Worm (Caenorhabditis elegans) whole organism, L3 larva: ENCODE data around the gene abcf-3.
A peak's percentile ranks its signal among the peaks of the same experiment; 100 is the strongest.

Experiments
- R02D3.7 ChIP-seq: fragments of 150-350 bp; optimal IDR thresholded peaks from 2 replicates; lab custom pipeline; 2014; ENCODE audit warnings: missing biosample characterization, missing genetic modification characterization
- ZK546.5 ChIP-seq: sonication (generic microtip); optimal IDR thresholded peaks from 2 replicates; lab custom pipeline; 2017; ENCODE audit warnings: missing biosample characterization, missing genetic modification characterization
- aly-2 ChIP-seq: fragments of 150-350 bp; optimal IDR thresholded peaks from 2 replicates; lab custom pipeline; 2014; ENCODE audit warnings: missing biosample characterization, missing genetic modification characterization
- ama-1 ChIP-seq: fragments of 150-350 bp; optimal IDR thresholded peaks from 2 replicates; lab custom pipeline; 2018
- ceh-16 ChIP-seq: sonication (generic microtip); optimal IDR thresholded peaks from 2 replicates; lab custom pipeline; 2017; ENCODE audit warnings: missing biosample characterization, missing genetic modification characterization
- ceh-28 ChIP-seq: fragments of 150-350 bp; optimal IDR thresholded peaks from 2 replicates; lab custom pipeline; 2014; ENCODE audit warnings: missing biosample characterization, missing genetic modification reagents, missing genetic modification characterization
- ceh-82 ChIP-seq: fragments of 150-350 bp; optimal IDR thresholded peaks from 2 replicates; lab custom pipeline; 2014; ENCODE audit warnings: missing biosample characterization, missing genetic modification characterization
- ceh-9 ChIP-seq: sonication (generic microtip); optimal IDR thresholded peaks from 2 replicates; lab custom pipeline; 2018; ENCODE audit warnings: missing biosample characterization, missing genetic modification characterization
- daf-12 ChIP-seq: fragments of 150-350 bp; optimal IDR thresholded peaks from 2 replicates; lab custom pipeline; 2014; ENCODE audit warnings: missing biosample characterization, missing genetic modification reagents, missing genetic modification characterization
- egl-27 ChIP-seq: sonication (generic microtip); optimal IDR thresholded peaks from 4 replicates; lab custom pipeline; 2017; ENCODE audit warnings: missing biosample characterization, missing genetic modification reagents, missing genetic modification characterization
- egl-5 ChIP-seq: fragments of 150-350 bp; optimal IDR thresholded peaks from 2 replicates; lab custom pipeline; 2017; ENCODE audit warnings: missing biosample characterization, missing genetic modification reagents, missing genetic modification characterization, inconsistent platforms
- elt-1 ChIP-seq: fragments of 150-350 bp; optimal IDR thresholded peaks from 2 replicates; lab custom pipeline; 2014; ENCODE audit warnings: missing biosample characterization, missing genetic modification characterization
- elt-2 ChIP-seq: sonication (generic microtip); optimal IDR thresholded peaks from 2 replicates; lab custom pipeline; 2016; ENCODE audit warnings: missing genetic modification reagents, mild to moderate bottlenecking, missing genetic modification characterization, missing compliant biosample characterization
- elt-3 ChIP-seq, 3 experiments: fragments of 150-350 bp in 1 of 3; sonication (generic microtip) in 2 of 3; optimal IDR thresholded peaks; 2 replicates in 2 of 3; 4 replicates in 1 of 3; lab custom pipeline; 2014 to 2017; ENCODE audit warnings: missing biosample characterization in 3 of 3, missing genetic modification characterization in 3 of 3
- eor-1 ChIP-seq, 2 experiments: fragments of 150-350 bp; optimal IDR thresholded peaks; 2 replicates each; lab custom pipeline; 2014 to 2018; ENCODE audit warnings: missing biosample characterization in 2 of 2, missing genetic modification characterization in 2 of 2
- fkh-10 ChIP-seq: sonication (generic microtip); optimal IDR thresholded peaks from 2 replicates; lab custom pipeline; 2017; ENCODE audit warnings: missing biosample characterization, missing genetic modification reagents, missing genetic modification characterization
- fkh-2 ChIP-seq: fragments of 150-350 bp; optimal IDR thresholded peaks from 2 replicates; lab custom pipeline; 2014; ENCODE audit warnings: missing biosample characterization, missing genetic modification reagents, missing genetic modification characterization
- fos-1 ChIP-seq: fragments of 150-350 bp; optimal IDR thresholded peaks from 2 replicates; lab custom pipeline; 2014; ENCODE audit warnings: missing biosample characterization, missing genetic modification characterization
- hmg-11 ChIP-seq: sonication (generic microtip); optimal IDR thresholded peaks from 2 replicates; lab custom pipeline; 2016; ENCODE audit warnings: missing genetic modification characterization, missing compliant biosample characterization
- jun-1 ChIP-seq: fragments of 150-350 bp; optimal IDR thresholded peaks from 2 replicates; lab custom pipeline; 2014; ENCODE audit warnings: missing biosample characterization, missing genetic modification reagents, missing genetic modification characterization
- lin-15B ChIP-seq: fragments of 150-350 bp; optimal IDR thresholded peaks from 2 replicates; lab custom pipeline; 2014; ENCODE audit warnings: missing biosample characterization, missing genetic modification characterization
- lin-39 ChIP-seq: fragments of 150-350 bp; optimal IDR thresholded peaks from 2 replicates; lab custom pipeline; 2018; ENCODE audit warnings: missing biosample characterization, missing genetic modification reagents, missing genetic modification characterization
- lsy-12 ChIP-seq: sonication (generic microtip); optimal IDR thresholded peaks from 2 replicates; lab custom pipeline; 2016; ENCODE audit warnings: mild to moderate bottlenecking, missing genetic modification characterization, missing compliant biosample characterization
- mdl-1 ChIP-seq: fragments of 150-350 bp; optimal IDR thresholded peaks from 2 replicates; lab custom pipeline; 2014; ENCODE audit warnings: missing biosample characterization, missing genetic modification characterization
- mml-1 ChIP-seq: fragments of 150-350 bp; sonication (generic microtip); optimal IDR thresholded peaks from 3 replicates; lab custom pipeline; 2014; ENCODE audit warnings: missing biosample characterization, missing genetic modification characterization
- nfya-1 ChIP-seq: sonication (generic microtip); optimal IDR thresholded peaks from 2 replicates; lab custom pipeline; 2017; ENCODE audit warnings: missing genetic modification characterization, mild to moderate bottlenecking, missing compliant biosample characterization, antibody characterized with exemption, moderate library complexity; ENCODE audit not compliant: insufficient read depth
- nhr-11 ChIP-seq: fragments of 150-350 bp; optimal IDR thresholded peaks from 2 replicates; lab custom pipeline; 2014; ENCODE audit warnings: missing biosample characterization, missing genetic modification characterization
- nhr-12 ChIP-seq: fragments of 150-350 bp; optimal IDR thresholded peaks from 2 replicates; lab custom pipeline; 2014; ENCODE audit warnings: missing biosample characterization, missing genetic modification characterization
- nhr-23 ChIP-seq: fragments of 150-350 bp; optimal IDR thresholded peaks from 2 replicates; lab custom pipeline; 2014; ENCODE audit warnings: missing biosample characterization, missing genetic modification reagents, missing genetic modification characterization
- nhr-237 ChIP-seq: fragments of 150-350 bp; optimal IDR thresholded peaks from 2 replicates; lab custom pipeline; 2014; ENCODE audit warnings: missing biosample characterization, missing genetic modification characterization
- nhr-25 ChIP-seq: sonication (generic microtip); optimal IDR thresholded peaks from 2 replicates; lab custom pipeline; 2017; ENCODE audit warnings: missing biosample characterization, missing genetic modification characterization
- nhr-28 ChIP-seq: fragments of 150-350 bp; optimal IDR thresholded peaks from 2 replicates; lab custom pipeline; 2014; ENCODE audit warnings: missing biosample characterization, missing genetic modification characterization
- nhr-43 ChIP-seq: sonication (generic microtip); optimal IDR thresholded peaks from 2 replicates; lab custom pipeline; 2016; ENCODE audit warnings: mild to moderate bottlenecking, missing genetic modification characterization, missing compliant biosample characterization; ENCODE audit not compliant: poor library complexity, severe bottlenecking
- nhr-67 ChIP-seq: fragments of 150-350 bp; optimal IDR thresholded peaks from 2 replicates; lab custom pipeline; 2014; ENCODE audit warnings: missing biosample characterization, missing genetic modification characterization
- nhr-76 ChIP-seq: fragments of 150-350 bp; sonication (generic microtip); optimal IDR thresholded peaks from 5 replicates; lab custom pipeline; 2014; ENCODE audit warnings: missing biosample characterization, missing genetic modification characterization
- nhr-77 ChIP-seq: fragments of 150-350 bp; optimal IDR thresholded peaks from 2 replicates; lab custom pipeline; 2014; ENCODE audit warnings: missing biosample characterization, missing genetic modification characterization
- pha-4 ChIP-seq: fragments of 150-350 bp; optimal IDR thresholded peaks from 2 replicates; lab custom pipeline; 2014; ENCODE audit warnings: missing biosample characterization, missing genetic modification reagents, missing genetic modification characterization
- pqm-1 ChIP-seq: fragments of 150-350 bp; optimal IDR thresholded peaks from 2 replicates; lab custom pipeline; 2017; ENCODE audit warnings: missing biosample characterization, missing genetic modification characterization, inconsistent platforms
- sea-2 ChIP-seq: fragments of 150-350 bp; sonication (generic microtip); optimal IDR thresholded peaks from 4 replicates; lab custom pipeline; 2014; ENCODE audit warnings: missing biosample characterization, missing genetic modification reagents, missing genetic modification characterization
- skn-1 ChIP-seq: fragments of 150-350 bp; optimal IDR thresholded peaks from 2 replicates; lab custom pipeline; 2014; ENCODE audit warnings: missing biosample characterization, missing genetic modification characterization
- snpc-4 ChIP-seq: fragments of 150-350 bp; optimal IDR thresholded peaks from 2 replicates; lab custom pipeline; 2014; ENCODE audit warnings: missing biosample characterization, missing genetic modification characterization
- tbx-2 ChIP-seq: sonication (generic microtip); optimal IDR thresholded peaks from 2 replicates; lab custom pipeline; 2016; ENCODE audit warnings: mild to moderate bottlenecking, missing genetic modification characterization, missing compliant biosample characterization
- unc-39 ChIP-seq: sonication (generic microtip); optimal IDR thresholded peaks from 4 replicates; lab custom pipeline; 2017; ENCODE audit warnings: missing biosample characterization, missing genetic modification characterization
- unc-62 ChIP-seq: fragments of 150-350 bp; sonication (generic microtip); optimal IDR thresholded peaks from 4 replicates; lab custom pipeline; 2014; ENCODE audit warnings: missing biosample characterization, missing genetic modification reagents, missing genetic modification characterization
- zag-1 ChIP-seq: fragments of 150-350 bp; optimal IDR thresholded peaks from 2 replicates; lab custom pipeline; 2014; ENCODE audit warnings: missing biosample characterization, missing genetic modification characterization
- ztf-11 ChIP-seq: fragments of 150-350 bp; optimal IDR thresholded peaks from 2 replicates; lab custom pipeline; 2014; ENCODE audit warnings: missing biosample characterization, missing genetic modification characterization
- ztf-4 ChIP-seq: fragments of 150-350 bp; optimal IDR thresholded peaks from 2 replicates; lab custom pipeline; 2014; ENCODE audit warnings: missing biosample characterization, missing genetic modification characterization

abcf-3 gene

ce11 chrIII:6157708-6158321, 15.4 kb upstream of the abcf-3 start, which contains the start of gene anmt-2:
Gene anmt-2 (minus strand): TSS chrIII:6157758.
- TF ChIP-seq elt-1 (tag; lab: Kevin White, UChicago): no peak
- TF ChIP-seq snpc-4: no peak
- no peak for TF ChIP-seq aly-2 (tag; lab: Kevin White, UChicago)
- no peak for TF ChIP-seq ceh-16 (tag; lab: Kevin White, UChicago)
- TF ChIP-seq egl-5 (tag; lab: Kevin White, UChicago): peak; percentile 35
- TF ChIP-seq eor-1 (tag; optimal IDR thresholded peaks at IDR 0.05; lab: Kevin White, UChicago): no peak
- TF ChIP-seq mdl-1 (tag; lab: Kevin White, UChicago): no peak
- peak; percentile 57 for TF ChIP-seq pha-4 (tag; lab: Kevin White, UChicago)
- no peak for TF ChIP-seq nhr-77 (tag; lab: Kevin White, UChicago)
- TF ChIP-seq fos-1 (tag; lab: Kevin White, UChicago): no peak
- TF ChIP-seq ztf-4 (tag; lab: Kevin White, UChicago): no peak

- peak; percentile 27 for TF ChIP-seq snpc-4
- peak; percentile 78 for TF ChIP-seq jun-1 (tag; lab: Kevin White, UChicago)
- no peak for TF ChIP-seq nhr-77 (tag; lab: Kevin White, UChicago)
- TF ChIP-seq sea-2 (GFP tag; lab: Kevin White, UChicago): no peak
- no peak for TF ChIP-seq daf-12 (tag; lab: Kevin White, UChicago)
- peak; percentile 55 for TF ChIP-seq lsy-12 (tag; lab: Kevin White, UChicago)
- no peak for TF ChIP-seq eor-1 (tag; optimal IDR thresholded peaks at IDR 0.05; lab: Kevin White, UChicago)
- no peak for TF ChIP-seq nhr-67 (tag; lab: Kevin White, UChicago)
- peak; percentile 68 for TF ChIP-seq hmg-11 (tag; lab: Kevin White, UChicago)
- TF ChIP-seq R02D3.7 (tag; lab: Kevin White, UChicago): peak; percentile 5
- peak; percentile 94 for TF ChIP-seq elt-2 (tag; lab: Kevin White, UChicago)
- TF ChIP-seq pqm-1: peak; percentile 60
- no peak for TF ChIP-seq mdl-1 (tag; lab: Kevin White, UChicago)
- TF ChIP-seq ztf-4 (tag; lab: Kevin White, UChicago): no peak
- TF ChIP-seq ceh-16 (tag; lab: Kevin White, UChicago): no peak
- TF ChIP-seq ceh-9: no peak
- TF ChIP-seq elt-1 (tag; lab: Kevin White, UChicago): no peak
- TF ChIP-seq ZK546.5 (tag; lab: Kevin White, UChicago): no peak
- no peak for TF ChIP-seq ama-1 (lab: Kevin White, UChicago)
- TF ChIP-seq aly-2 (tag; lab: Kevin White, UChicago): peak; percentile 22
- no peak for TF ChIP-seq unc-39
- peak; percentile 55 for TF ChIP-seq nhr-43 (tag; lab: Kevin White, UChicago)
- peak; percentile 48 for TF ChIP-seq lin-15B (tag; lab: Kevin White, UChicago)
- peak; percentile 47 for TF ChIP-seq skn-1
- TF ChIP-seq tbx-2: peak; percentile 20
- TF ChIP-seq nhr-12 (tag; lab: Kevin White, UChicago): no peak
- peak; percentile 54 for TF ChIP-seq pha-4 (tag; lab: Kevin White, UChicago)
- TF ChIP-seq nhr-237 (tag; lab: Kevin White, UChicago): no peak
- TF ChIP-seq fkh-2: no peak
- TF ChIP-seq nhr-11: no peak
- no peak for TF ChIP-seq nhr-76 (tag; lab: Kevin White, UChicago)
- peak; percentile 64 for TF ChIP-seq egl-27
- TF ChIP-seq unc-62 (GFP tag; lab: Kevin White, UChicago): no peak
- TF ChIP-seq nhr-23 (tag; lab: Kevin White, UChicago): peak; percentile 63
- no peak for TF ChIP-seq zag-1 (tag; lab: Kevin White, UChicago)
- peak; percentile 47 for TF ChIP-seq fkh-10 (GFP tag; lab: Kevin White, UChicago)
- no peak for TF ChIP-seq fos-1 (tag; lab: Kevin White, UChicago)
- no peak for TF ChIP-seq mml-1
- no peak for TF ChIP-seq lin-39 (tag; lab: Kevin White, UChicago)
- TF ChIP-seq nhr-28 (tag; lab: Kevin White, UChicago): no peak
- no peak for TF ChIP-seq ztf-11 (tag; lab: Kevin White, UChicago)
- peak in 1 of 3 experiments; percentile 44 for TF ChIP-seq elt-3 (tag; optimal IDR thresholded peaks at IDR 0.05; lab: Kevin White, UChicago)
- TF ChIP-seq egl-5 (tag; lab: Kevin White, UChicago): peak; percentile 38
- peak; percentile 42 for TF ChIP-seq ceh-28 (tag; lab: Kevin White, UChicago)
- no peak for TF ChIP-seq ceh-82 (tag; lab: Kevin White, UChicago)
- TF ChIP-seq nhr-25: peak; percentile 48
- peak; percentile 68 for TF ChIP-seq nfya-1 (tag; lab: Kevin White, UChicago)
These were observed 14.3 kb upstream of the abcf-3 start, which contains the start of gene nfm-1 for ce11 chrIII:6158642-6159475. Gene nfm-1 (plus strand): TSS chrIII:6159453.
